Worm (Caenorhabditis elegans) whole organism, early embryonic: Measurements from ENCODE around the gene nlp-3.

Experiments used
- B0310.2 ChIP-seq: sonication (generic microtip); optimal IDR thresholded peaks from 2 replicates; lab custom pipeline; 2016; ENCODE audit warnings: mild to moderate bottlenecking, missing genetic modification characterization, missing compliant biosample characterization
- F13C5.2 ChIP-seq: sonication (generic microtip); optimal IDR thresholded peaks from 2 replicates; lab custom pipeline; 2017; ENCODE audit warnings: mild to moderate bottlenecking, missing genetic modification characterization, inconsistent platforms, missing compliant biosample characterization
- aly-1 ChIP-seq: sonication (generic microtip); optimal IDR thresholded peaks from 2 replicates; lab custom pipeline; 2016; ENCODE audit warnings: missing genetic modification characterization, missing compliant biosample characterization
- ama-1 ChIP-seq: fragments of 150-350 bp; optimal IDR thresholded peaks from 2 replicates; lab custom pipeline; 2014
- ceh-13 ChIP-seq: fragments of 200-800 bp; sonication (Bioruptor generic); optimal IDR thresholded peaks from 2 replicates; lab custom pipeline; 2018; ENCODE audit warnings: mild to moderate bottlenecking, missing genetic modification characterization, missing compliant biosample characterization
- ceh-36 ChIP-seq: sonication (generic microtip); optimal IDR thresholded peaks from 2 replicates; lab custom pipeline; 2016; ENCODE audit warnings: missing genetic modification characterization, inconsistent platforms, missing compliant biosample characterization
- ets-7 ChIP-seq: sonication (generic microtip); optimal IDR thresholded peaks from 2 replicates; lab custom pipeline; 2016; ENCODE audit warnings: missing genotype, missing genetic modification characterization, missing compliant biosample characterization
- flt-1 ChIP-seq: fragments of 200-800 bp; sonication (Bioruptor generic); IDR thresholded peaks from 2 replicates; pipeline ENCODE4 v1.3.6; 2022; ENCODE audit warnings: missing genetic modification characterization, missing compliant biosample characterization
- hmbx-1 ChIP-seq: sonication (generic microtip); optimal IDR thresholded peaks from 2 replicates; lab custom pipeline; 2016; ENCODE audit warnings: mild to moderate bottlenecking, missing genetic modification characterization, missing compliant biosample characterization
- hmg-4 ChIP-seq: fragments of 200-800 bp; sonication (Bioruptor generic); optimal IDR thresholded peaks from 2 replicates; lab custom pipeline; 2018; ENCODE audit warnings: mild to moderate bottlenecking, missing genetic modification characterization, missing compliant biosample characterization
- hnd-1 ChIP-seq: sonication (generic microtip); optimal IDR thresholded peaks from 2 replicates; lab custom pipeline; 2016; ENCODE audit warnings: missing genetic modification characterization, missing compliant biosample characterization
- pes-1 ChIP-seq: fragments of 200-800 bp; sonication (Bioruptor generic); IDR thresholded peaks from 2 replicates; pipeline ENCODE4 v1.3.6; 2022; ENCODE audit warnings: missing genetic modification reagents, missing genetic modification characterization, missing compliant biosample characterization
- scrt-1 ChIP-seq: fragments of 200-800 bp; sonication (Bioruptor generic); IDR thresholded peaks from 2 replicates; pipeline ENCODE4 v1.3.6; 2022; ENCODE audit warnings: missing genetic modification characterization, missing compliant biosample characterization
- sea-1 ChIP-seq: fragments of 200-800 bp; sonication (Bioruptor generic); conservative IDR thresholded peaks from 2 replicates; pipeline ENCODE4 v1.3.6; 2022; ENCODE audit warnings: missing genetic modification characterization, missing compliant biosample characterization
- tbx-11 ChIP-seq: fragments of 200-800 bp; sonication (Bioruptor generic); IDR thresholded peaks from 2 replicates; pipeline ENCODE4 v1.3.6; 2022; ENCODE audit warnings: missing genetic modification characterization, missing compliant biosample characterization
- tbx-37 ChIP-seq: fragments of 200-800 bp; sonication (Bioruptor generic); conservative IDR thresholded peaks from 2 replicates; pipeline ENCODE4 v1.3.6; 2022; ENCODE audit warnings: missing genetic modification reagents, missing genetic modification characterization, missing compliant biosample characterization
- tra-4 ChIP-seq: sonication (generic microtip); optimal IDR thresholded peaks from 2 replicates; lab custom pipeline; 2017; ENCODE audit warnings: missing genetic modification characterization, missing compliant biosample characterization

Gene nlp-3

DNA sequence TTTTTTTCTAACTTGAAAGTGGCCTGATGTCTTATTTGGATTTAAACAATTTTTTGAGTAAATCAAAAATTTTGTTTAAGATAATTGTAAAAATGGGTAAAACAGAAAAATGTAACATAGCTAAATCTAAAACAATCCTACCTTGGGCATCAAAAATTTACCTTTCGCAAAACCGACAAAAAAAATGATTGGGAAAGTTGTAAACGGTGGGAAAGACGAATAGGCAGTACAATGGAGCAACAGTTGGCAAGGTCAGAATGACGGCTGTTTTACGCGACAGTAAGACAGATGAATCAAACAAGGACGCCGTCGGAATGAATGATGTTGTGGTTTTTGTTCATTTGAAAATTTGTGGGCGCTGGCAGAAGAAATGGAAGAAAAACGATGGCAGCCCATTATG, 3.8 kb downstream of the nlp-3 start:
- no peak for TF ChIP-seq hmbx-1 (tag; lab: Kevin White, UChicago)
- TF ChIP-seq B0310.2: no peak
- TF ChIP-seq hmg-4 (GFP tag; lab: Kevin White, UChicago): no peak
- TF ChIP-seq tbx-11: no peak
- TF ChIP-seq F13C5.2 (tag; lab: Kevin White, UChicago): no peak
- no peak for TF ChIP-seq ceh-36 (tag; lab: Kevin White, UChicago)
- no peak for TF ChIP-seq sea-1 (GFP tag; lab: Robert Waterston, UW)
- no peak for TF ChIP-seq ets-7 (tag; lab: Kevin White, UChicago)
- TF ChIP-seq hnd-1 (tag; lab: Kevin White, UChicago): no peak
- TF ChIP-seq aly-1: no peak
- no peak for TF ChIP-seq scrt-1 (GFP tag; lab: Robert Waterston, UW)
- TF ChIP-seq ceh-13 (GFP tag; lab: Kevin White, UChicago): no peak
- TF ChIP-seq flt-1 (GFP tag; lab: Robert Waterston, UW): no peak
- no peak for TF ChIP-seq tbx-37 (GFP tag; lab: Robert Waterston, UW)
- no peak for TF ChIP-seq pes-1 (GFP tag; lab: Robert Waterston, UW)
- no peak for TF ChIP-seq tra-4 (tag; lab: Kevin White, UChicago)
- no peak for TF ChIP-seq ama-1 (lab: Kevin White, UChicago)

DNA sequence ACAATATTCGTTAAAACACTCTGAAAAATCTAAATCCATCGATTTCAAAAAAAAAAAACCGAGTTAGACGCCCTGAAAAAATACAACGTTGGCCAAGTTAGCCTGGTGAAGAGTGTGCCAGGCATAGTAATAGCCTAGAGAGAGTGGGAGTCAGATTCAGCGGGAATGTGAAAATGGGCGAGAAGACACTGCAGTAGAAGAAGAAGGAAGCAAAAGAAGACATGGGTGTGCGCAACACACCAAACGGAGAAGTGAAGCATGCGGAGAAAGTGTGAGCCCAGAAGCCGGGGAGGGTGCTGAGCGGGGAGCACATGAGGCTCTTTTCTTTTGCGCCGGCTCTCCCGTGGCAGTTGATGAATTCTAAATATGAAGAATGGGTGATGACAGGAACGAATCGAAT, 7.0 kb downstream of the nlp-3 start:
- TF ChIP-seq F13C5.2 (tag; lab: Kevin White, UChicago) (peak; percentile 18), hmbx-1 (tag; lab: Kevin White, UChicago) (no peak)

DNA sequence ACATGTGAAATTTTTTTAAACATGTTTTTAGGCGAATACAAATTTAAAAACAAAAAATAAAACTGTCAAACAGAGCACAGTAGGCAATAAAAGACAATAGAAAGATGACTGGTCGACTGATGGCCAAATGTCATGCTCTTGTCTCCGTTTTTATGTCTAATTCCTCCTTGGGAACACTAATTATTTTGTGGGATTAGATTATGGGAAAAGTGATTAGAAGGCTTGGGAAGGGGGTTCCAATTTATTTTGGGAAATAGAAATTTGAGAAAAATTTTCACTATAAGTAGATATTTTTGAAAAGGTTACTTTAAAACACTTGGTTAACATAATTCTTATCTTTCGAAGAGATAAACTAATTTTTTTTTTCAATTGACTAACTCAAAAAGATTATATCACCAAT, 7.4 kb downstream of the nlp-3 start:
- TF ChIP-seq scrt-1 (GFP tag; lab: Robert Waterston, UW) (no peak), ama-1 (lab: Kevin White, UChicago) (no peak), hmg-4 (GFP tag; lab: Kevin White, UChicago) (no peak), B0310.2 (no peak), hmbx-1 (tag; lab: Kevin White, UChicago) (no peak), tra-4 (tag; lab: Kevin White, UChicago) (no peak), ets-7 (tag; lab: Kevin White, UChicago) (no peak), F13C5.2 (tag; lab: Kevin White, UChicago) (no peak), aly-1 (no peak), hnd-1 (tag; lab: Kevin White, UChicago) (no peak), ceh-13 (GFP tag; lab: Kevin White, UChicago) (no peak), tbx-11 (no peak), flt-1 (GFP tag; lab: Robert Waterston, UW) (no peak), tbx-37 (GFP tag; lab: Robert Waterston, UW) (no peak), ceh-36 (tag; lab: Kevin White, UChicago) (no peak), pes-1 (GFP tag; lab: Robert Waterston, UW) (no peak), sea-1 (GFP tag; lab: Robert Waterston, UW) (no peak)

DNA sequence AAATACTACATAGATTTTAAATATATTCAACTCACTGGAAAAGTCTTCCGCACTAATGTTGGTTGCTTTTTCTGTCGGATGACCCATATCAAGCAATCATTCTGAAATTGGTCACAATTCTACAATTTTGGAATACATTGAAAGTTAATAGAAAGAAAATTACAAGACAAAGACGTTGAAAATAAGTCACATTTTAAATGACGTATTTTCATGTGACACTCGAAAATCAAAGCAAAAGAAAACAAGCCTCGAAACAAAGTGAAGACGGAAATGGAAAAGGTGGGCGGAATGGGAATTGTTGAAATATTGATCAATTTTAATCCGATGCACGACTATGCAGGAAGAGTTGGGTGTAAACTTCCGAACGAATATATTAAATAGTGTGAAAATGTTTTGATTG, 8.3 kb downstream of the nlp-3 start, which contains the start of gene mob-2:
Gene mob-2, minus strand, starts transcription at position 101 of the 400 bp plus-strand sequence.
- TF ChIP-seq tra-4 (tag; lab: Kevin White, UChicago) (no peak), B0310.2 (no peak)

DNA sequence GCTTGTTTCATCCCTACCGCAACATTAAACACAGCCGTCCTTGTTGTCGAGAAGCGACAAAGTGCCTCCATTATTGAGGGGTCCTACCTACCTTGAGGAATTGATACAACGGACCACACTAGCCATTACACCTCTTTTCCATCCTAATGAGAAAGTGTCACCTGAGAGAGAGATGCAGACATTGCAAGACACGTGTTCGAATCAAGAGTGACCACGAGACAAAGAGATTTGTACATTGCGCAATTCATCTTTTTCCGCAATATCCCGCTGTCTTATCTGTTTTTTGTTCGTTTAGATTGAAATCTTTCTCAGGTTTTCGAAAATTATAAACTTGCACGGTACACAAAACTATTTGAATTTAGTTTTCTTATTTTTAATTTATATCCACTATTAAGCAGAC, 9.1 kb downstream of the nlp-3 start:
- TF ChIP-seq pes-1 (GFP tag; lab: Robert Waterston, UW): no peak

DNA sequence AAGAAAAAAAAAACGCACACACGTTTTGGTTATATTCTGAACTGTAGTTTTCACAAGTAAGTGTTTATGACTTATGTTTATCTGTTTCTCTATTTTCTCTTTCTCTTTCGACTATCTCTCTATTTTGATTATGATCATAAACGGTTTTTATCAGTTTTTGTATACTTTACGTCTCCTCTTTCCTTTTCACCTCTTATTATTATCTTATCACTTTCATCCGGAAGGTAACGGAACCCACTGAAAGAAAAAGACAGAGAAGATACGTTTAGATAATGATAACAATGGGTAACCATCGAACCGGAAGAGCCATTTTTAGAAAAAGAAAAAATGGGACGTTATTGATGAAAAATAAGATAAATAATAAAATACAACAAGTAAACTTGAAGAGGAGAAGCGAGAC, 12.6 kb downstream of the nlp-3 start:
- TF ChIP-seq tbx-11 (no peak), pes-1 (GFP tag; lab: Robert Waterston, UW) (no peak), tra-4 (tag; lab: Kevin White, UChicago) (no peak), hmbx-1 (tag; lab: Kevin White, UChicago) (no peak), scrt-1 (GFP tag; lab: Robert Waterston, UW) (no peak), ama-1 (lab: Kevin White, UChicago) (no peak), ceh-13 (GFP tag; lab: Kevin White, UChicago) (no peak), ets-7 (tag; lab: Kevin White, UChicago) (no peak), hmg-4 (GFP tag; lab: Kevin White, UChicago) (no peak), tbx-37 (GFP tag; lab: Robert Waterston, UW) (no peak), F13C5.2 (tag; lab: Kevin White, UChicago) (no peak), B0310.2 (no peak), aly-1 (no peak)

DNA sequence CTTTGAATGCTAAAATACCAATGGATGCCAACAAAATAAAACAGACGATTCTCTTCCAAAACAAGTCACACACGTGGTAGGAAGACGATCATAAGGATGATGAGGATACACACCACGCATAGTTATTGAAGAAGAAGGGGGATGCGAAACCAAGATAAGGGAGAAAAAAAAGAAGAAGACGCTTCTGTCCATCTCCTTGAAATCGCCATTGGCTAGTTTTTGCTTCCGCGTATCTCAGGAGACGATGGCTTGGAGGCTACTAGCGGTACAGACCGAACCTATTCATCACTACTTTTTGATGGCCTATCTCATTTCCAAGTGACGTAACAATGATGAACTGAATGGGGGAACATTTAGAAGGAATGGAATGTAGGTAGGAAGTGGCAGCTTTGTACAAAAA, 13.9 kb downstream of the nlp-3 start:
- TF ChIP-seq tbx-11 (no peak), B0310.2 (no peak)

DNA sequence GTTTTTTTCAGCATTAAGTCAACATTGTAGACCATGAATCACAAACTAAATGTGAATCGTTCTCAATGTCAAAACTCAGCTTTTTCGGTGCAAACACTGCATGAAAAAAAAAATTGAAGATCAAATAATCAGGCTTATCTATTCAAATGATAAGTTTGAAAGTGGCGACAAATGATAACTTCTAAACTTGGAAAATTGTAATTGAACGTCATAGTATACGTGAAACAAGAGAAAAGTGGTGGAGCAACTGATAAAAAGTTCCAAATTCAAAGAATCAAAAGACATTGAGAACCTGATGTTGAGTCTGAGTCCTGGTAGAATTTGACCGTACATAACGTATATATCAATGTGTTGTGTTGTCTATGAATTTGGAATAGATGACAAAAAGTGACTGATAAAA, 15.1 kb downstream of the nlp-3 start:
- TF ChIP-seq sea-1 (GFP tag; lab: Robert Waterston, UW) (no peak), tbx-37 (GFP tag; lab: Robert Waterston, UW) (no peak), ceh-36 (tag; lab: Kevin White, UChicago) (no peak), tra-4 (tag; lab: Kevin White, UChicago) (no peak), F13C5.2 (tag; lab: Kevin White, UChicago) (no peak), B0310.2 (no peak), ets-7 (tag; lab: Kevin White, UChicago) (no peak)
